Worm (Caenorhabditis elegans) whole organism, midembryonic: ENCODE results near the gene tos-1.

Experiments used
- T22C8.4 ChIP-seq: fragments of 200-800 bp; sonication (Bioruptor generic); IDR thresholded peaks from 2 replicates; pipeline ENCODE4 v1.3.6; 2022; ENCODE audit warnings: missing genetic modification characterization, missing compliant biosample characterization
- cog-1 ChIP-seq: sonication (generic microtip); optimal IDR thresholded peaks from 2 replicates; lab custom pipeline; 2016; ENCODE audit warnings: missing genetic modification characterization, missing compliant biosample characterization
- flt-1 ChIP-seq: fragments of 200-800 bp; sonication (Bioruptor generic); IDR thresholded peaks from 2 replicates; pipeline ENCODE4 v1.3.6; 2022; ENCODE audit warnings: missing genetic modification characterization, missing compliant biosample characterization
- klf-2 ChIP-seq: fragments of 200-800 bp; sonication (Bioruptor generic); conservative IDR thresholded peaks from 2 replicates; pipeline ENCODE4 v1.3.6; 2022; ENCODE audit warnings: missing genetic modification reagents, missing genetic modification characterization, missing compliant biosample characterization
- med-1 ChIP-seq: sonication (generic microtip); optimal IDR thresholded peaks from 2 replicates; lab custom pipeline; 2017; ENCODE audit warnings: missing genetic modification characterization, mild to moderate bottlenecking, missing compliant biosample characterization, antibody characterized with exemption, missing genetic modification reagents; ENCODE audit not compliant: insufficient read depth
- ref-1 ChIP-seq: fragments of 200-800 bp; sonication (Bioruptor generic); conservative IDR thresholded peaks from 2 replicates; pipeline ENCODE4 v1.3.6; 2022; ENCODE audit warnings: missing genetic modification reagents, missing genetic modification characterization, missing compliant biosample characterization
- tab-1 ChIP-seq: fragments of 200-800 bp; sonication (Bioruptor generic); IDR thresholded peaks from 2 replicates; pipeline ENCODE4 v1.3.6; 2022; ENCODE audit warnings: missing genetic modification characterization, missing compliant biosample characterization
- ztf-23 ChIP-seq: fragments of 200-800 bp; sonication (Bioruptor generic); IDR thresholded peaks from 2 replicates; pipeline ENCODE4 v1.3.6; 2022; ENCODE audit warnings: missing genetic modification reagents, missing genetic modification characterization, missing compliant biosample characterization
- ztf-29 ChIP-seq: fragments of 200-800 bp; sonication (Bioruptor generic); IDR thresholded peaks from 2 replicates; pipeline ENCODE4 v1.3.6; 2022; ENCODE audit warnings: missing genetic modification reagents, missing genetic modification characterization, missing compliant biosample characterization

Gene tos-1

DNA sequence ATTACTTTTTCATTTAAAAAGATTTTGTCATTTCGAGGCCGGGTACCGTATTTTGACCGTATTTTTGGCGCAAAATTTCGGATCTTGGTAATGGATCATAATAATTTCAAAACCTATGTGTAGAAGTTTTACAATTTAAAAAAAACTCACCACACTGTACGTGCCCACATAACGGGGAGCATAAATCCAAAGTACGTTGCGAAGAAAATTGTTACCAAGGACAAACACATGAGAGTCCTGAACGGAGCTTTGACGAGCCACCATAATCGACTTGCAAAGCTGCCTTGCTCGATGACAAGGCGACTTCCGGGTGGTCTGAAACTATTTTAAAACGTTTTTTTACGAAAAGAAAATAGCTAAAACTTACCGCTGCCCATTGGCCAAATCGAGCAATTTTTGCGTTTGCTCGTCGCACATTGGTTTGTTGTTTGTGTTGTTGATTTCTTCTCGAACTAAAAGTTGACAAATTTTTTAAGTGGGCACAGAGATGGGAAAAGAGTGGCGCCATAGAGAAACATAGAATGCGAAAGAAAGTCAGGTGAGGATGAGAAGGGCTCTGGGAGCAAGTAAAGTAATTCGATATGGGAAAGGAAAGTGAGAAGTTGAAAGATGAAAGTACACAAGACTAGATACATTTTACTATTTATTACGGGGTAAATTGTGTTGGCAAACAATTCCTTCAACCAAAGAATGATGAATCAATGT is 11.2 kb downstream of the tos-1 start:
- TF ChIP-seq ref-1 (GFP tag; lab: Robert Waterston, UW) (no peak), tab-1 (GFP tag; lab: Robert Waterston, UW) (no peak), T22C8.4 (GFP tag; lab: Robert Waterston, UW) (no peak), ztf-29 (GFP tag; lab: Robert Waterston, UW) (no peak), ztf-23 (no peak)

DNA sequence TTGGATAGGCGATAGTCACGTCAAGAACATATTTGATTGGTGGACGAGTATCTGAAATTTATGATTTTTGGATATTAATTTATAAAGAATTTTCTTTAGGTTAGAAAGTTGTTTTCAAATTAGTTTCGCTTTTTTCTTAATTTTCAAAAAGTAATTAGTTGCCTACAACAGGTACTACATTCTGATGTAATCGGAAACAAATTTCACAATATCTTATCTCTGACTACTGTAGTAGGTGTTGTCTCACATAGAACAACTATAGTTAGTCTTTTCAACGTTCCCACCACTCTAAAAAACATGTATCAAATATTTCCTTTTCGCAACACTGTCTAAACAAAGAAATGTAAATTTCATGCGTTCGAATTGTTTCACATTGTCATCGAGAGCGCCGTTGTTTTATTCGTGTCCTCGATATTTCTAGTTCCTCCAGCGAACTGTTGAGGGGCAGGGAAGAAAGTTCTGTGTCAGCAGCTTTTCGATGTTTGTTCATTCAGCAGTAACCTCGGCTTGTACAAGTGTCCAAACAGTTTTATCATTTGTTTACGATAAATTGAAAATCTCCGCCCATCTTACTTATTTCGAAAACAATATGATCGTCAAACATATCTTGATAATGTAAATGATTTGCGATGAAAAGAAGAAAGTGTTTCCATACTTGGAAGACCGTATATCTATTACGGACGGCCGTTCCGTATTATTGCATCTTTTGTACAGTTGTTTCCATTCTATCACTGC is 14.6 kb downstream of the tos-1 start:
- no peak for TF ChIP-seq flt-1 (GFP tag; lab: Robert Waterston, UW)
- no peak for TF ChIP-seq med-1 (GFP tag; lab: Kevin White, UChicago)
- no peak for TF ChIP-seq klf-2 (GFP tag; lab: Robert Waterston, UW)
- TF ChIP-seq T22C8.4 (GFP tag; lab: Robert Waterston, UW), result no peak
- no peak for TF ChIP-seq tab-1 (GFP tag; lab: Robert Waterston, UW)
- no peak for TF ChIP-seq cog-1
- no peak for TF ChIP-seq ztf-23
- TF ChIP-seq ref-1 (GFP tag; lab: Robert Waterston, UW), result no peak

DNA sequence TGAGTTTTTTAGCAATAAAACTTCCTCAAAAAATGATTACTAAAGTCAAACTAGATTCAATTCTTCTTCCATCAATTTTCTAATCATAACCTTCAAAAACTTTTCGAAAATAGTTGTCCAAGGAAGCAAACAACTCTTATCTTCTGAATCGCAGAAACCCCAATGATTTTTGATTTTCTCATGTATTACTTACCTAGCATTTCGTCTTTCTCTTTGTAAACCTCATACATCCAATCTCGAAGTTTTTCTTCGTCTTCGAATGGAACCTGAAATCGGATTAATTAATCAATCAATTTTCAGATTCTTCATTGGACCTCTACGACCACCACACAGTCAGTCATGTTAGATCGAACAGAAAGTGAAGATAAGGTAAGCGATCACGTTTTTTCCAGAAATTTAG is 15.3 kb downstream of the tos-1 start, which contains the start of gene K07B1.4:
K07B1.4 (plus strand) TSS at position 301 of the 400 bp plus-strand sequence.
- TF ChIP-seq tab-1 (GFP tag; lab: Robert Waterston, UW), result no peak
- TF ChIP-seq med-1 (GFP tag; lab: Kevin White, UChicago), result no peak
- no peak for TF ChIP-seq flt-1 (GFP tag; lab: Robert Waterston, UW)
- no peak for TF ChIP-seq T22C8.4 (GFP tag; lab: Robert Waterston, UW)
- no peak for TF ChIP-seq klf-2 (GFP tag; lab: Robert Waterston, UW)
- TF ChIP-seq cog-1, result no peak
- no peak for TF ChIP-seq ztf-29 (GFP tag; lab: Robert Waterston, UW)
- no peak for TF ChIP-seq ref-1 (GFP tag; lab: Robert Waterston, UW)
- no peak for TF ChIP-seq ztf-23

DNA sequence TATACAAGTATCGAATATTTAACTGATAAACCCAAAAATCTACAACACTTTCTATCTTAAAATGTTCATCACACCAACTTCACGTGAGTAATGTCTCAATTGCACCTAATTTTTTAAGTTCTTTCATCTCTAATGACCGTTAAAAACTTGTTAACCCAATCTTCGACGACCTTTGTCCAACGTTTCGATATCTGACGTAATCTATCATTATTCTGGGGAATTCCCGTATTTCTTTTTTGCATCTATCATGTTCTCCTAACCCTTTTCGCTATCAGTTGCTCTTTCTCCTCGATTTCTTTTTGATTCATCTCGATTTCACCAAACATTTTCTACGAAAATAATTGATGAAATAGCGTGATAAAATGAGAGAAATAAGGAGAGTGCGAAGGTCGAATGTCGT is 16.3 kb downstream of the tos-1 start:
- no peak for TF ChIP-seq klf-2 (GFP tag; lab: Robert Waterston, UW)

DNA sequence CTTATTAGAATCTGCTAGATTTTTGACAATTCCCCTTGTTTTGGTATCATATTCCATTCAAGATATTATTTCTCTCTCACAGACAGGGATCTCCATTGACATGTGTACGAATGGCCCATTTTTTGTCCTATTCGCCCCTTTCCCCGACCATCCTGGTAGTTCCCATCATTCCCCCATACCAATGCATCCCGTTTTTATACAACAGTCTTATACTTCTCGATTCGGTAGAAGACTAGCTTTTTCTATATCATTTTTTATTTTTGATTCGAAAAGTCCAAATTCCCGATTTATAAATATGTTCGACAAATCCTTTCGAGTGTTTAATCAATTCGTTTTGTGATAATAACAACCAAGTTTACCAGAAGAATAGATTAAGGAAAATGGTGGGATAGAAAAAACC is 17.1 kb downstream of the tos-1 start:
- TF ChIP-seq med-1 (GFP tag; lab: Kevin White, UChicago) (no peak), T22C8.4 (GFP tag; lab: Robert Waterston, UW) (no peak), ref-1 (GFP tag; lab: Robert Waterston, UW) (no peak), ztf-23 (no peak), klf-2 (GFP tag; lab: Robert Waterston, UW) (no peak), tab-1 (GFP tag; lab: Robert Waterston, UW) (no peak), flt-1 (GFP tag; lab: Robert Waterston, UW) (no peak), cog-1 (no peak)

DNA sequence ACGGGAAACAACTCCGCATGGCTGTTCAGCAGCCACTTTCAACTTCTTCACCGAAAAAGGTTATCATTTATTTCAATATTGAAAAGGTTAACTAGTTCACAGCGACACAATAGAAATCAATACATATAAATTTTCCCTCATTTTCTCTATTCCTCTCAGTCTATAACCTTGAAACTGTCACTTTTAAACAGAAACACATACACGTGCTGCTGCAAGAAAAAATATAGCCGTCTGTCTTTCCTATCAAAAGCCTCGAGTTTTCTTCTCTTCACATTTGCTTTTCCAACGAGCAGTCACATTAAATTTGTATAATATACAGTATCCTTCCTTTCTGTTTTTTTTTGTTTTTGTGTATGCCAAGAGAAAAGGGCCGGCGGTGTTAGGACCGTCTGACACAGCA is 19.8 kb downstream of the tos-1 start:
- no peak for TF ChIP-seq T22C8.4 (GFP tag; lab: Robert Waterston, UW)
- no peak for TF ChIP-seq tab-1 (GFP tag; lab: Robert Waterston, UW)

DNA sequence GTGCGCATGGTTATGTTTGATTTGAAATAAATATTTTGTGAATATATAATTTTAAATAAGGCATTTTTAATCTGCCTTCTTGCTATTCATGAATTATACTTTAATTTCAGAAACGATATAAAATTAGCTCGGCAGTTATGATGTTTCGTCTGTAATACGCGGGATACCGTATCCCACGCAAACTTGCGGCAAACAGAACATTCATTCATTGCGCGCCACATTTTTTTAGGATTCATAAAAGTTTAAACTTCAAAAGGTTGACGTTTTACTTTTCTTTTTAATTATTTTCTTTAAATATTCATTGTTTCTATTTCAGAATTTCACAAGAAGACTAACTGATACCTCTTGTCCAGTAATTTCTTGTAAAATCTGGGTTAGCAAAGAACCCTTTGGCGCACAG is 21.1 kb downstream of the tos-1 start, which contains the start of gene tag-153:
tag-153 (plus strand) TSS at position 200 of the 400 bp plus-strand sequence.
- TF ChIP-seq ztf-29 (GFP tag; lab: Robert Waterston, UW) (no peak), ref-1 (GFP tag; lab: Robert Waterston, UW) (no peak), klf-2 (GFP tag; lab: Robert Waterston, UW) (no peak), cog-1 (no peak), med-1 (GFP tag; lab: Kevin White, UChicago) (no peak), flt-1 (GFP tag; lab: Robert Waterston, UW) (no peak), ztf-23 (no peak), tab-1 (GFP tag; lab: Robert Waterston, UW) (no peak)

DNA sequence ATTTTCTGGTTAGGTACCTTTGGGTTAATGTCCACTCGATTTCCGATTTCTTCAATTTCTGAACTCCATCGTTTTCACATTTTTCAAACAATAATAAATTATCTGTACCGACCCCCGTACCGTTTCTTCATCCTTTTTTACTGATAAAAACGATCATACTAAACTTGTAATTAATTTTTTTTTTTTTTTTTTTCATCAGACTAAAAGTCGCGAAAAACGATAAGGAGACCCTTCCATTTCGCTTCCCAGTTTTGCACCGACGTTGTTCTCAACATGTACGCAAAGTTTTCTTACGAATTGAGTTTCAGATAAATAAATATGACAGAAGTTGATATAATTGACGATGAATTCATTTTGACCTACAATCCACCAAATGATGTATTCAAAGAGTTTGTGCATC is 22.8 kb downstream of the tos-1 start, which contains the start of gene F44A2.7:
F44A2.7 (plus strand) TSS at position 301 of the 400 bp plus-strand sequence.
- TF ChIP-seq cog-1 (no peak), ref-1 (GFP tag; lab: Robert Waterston, UW) (no peak), ztf-29 (GFP tag; lab: Robert Waterston, UW) (no peak), T22C8.4 (GFP tag; lab: Robert Waterston, UW) (no peak), flt-1 (GFP tag; lab: Robert Waterston, UW) (no peak), med-1 (GFP tag; lab: Kevin White, UChicago) (no peak)

DNA sequence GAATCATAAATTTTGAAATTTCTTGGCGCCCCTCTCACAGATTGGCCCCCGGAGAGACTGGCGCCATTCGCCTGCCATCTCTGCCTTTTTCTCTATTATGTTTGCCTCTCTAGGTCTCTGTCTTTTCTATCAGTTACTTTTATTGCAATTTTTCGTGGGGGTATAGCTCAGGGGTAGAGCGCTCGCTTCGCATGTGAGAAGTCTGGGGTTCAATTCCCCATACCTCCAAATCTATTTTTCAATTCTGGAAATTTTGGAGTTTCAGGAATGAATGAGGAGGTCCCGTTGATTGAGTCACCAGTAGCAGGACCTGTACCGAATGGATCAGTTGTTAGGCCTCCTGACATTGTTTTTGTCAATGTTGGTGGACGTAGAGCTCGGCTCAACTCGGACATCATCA is 26.0 kb downstream of the tos-1 start, which contains the start of gene kvs-3:
kvs-3 (plus strand) TSS at position 266 of the 400 bp plus-strand sequence.
- TF ChIP-seq med-1 (GFP tag; lab: Kevin White, UChicago) (peak; percentile 26), klf-2 (GFP tag; lab: Robert Waterston, UW) (0 out of 2 replicates have a peak, but pooled peaks have one; percentile 47), T22C8.4 (GFP tag; lab: Robert Waterston, UW) (peak; percentile 63), ref-1 (GFP tag; lab: Robert Waterston, UW) (0 out of 2 replicates have a peak, but pooled peaks have one; percentile 15), flt-1 (GFP tag; lab: Robert Waterston, UW) (no peak), cog-1 (no peak), tab-1 (GFP tag; lab: Robert Waterston, UW) (0 out of 2 replicates have a peak, but pooled peaks have one; percentile 66), ztf-29 (GFP tag; lab: Robert Waterston, UW) (no peak), ztf-23 (peak; percentile 82)
